Worm (Caenorhabditis elegans) whole organism, midembryonic: Measurements from ENCODE around the gene C25E10.10.

Experiments
- T22C8.4 ChIP-seq: fragments of 200-800 bp; sonication (Bioruptor generic); IDR thresholded peaks from 2 replicates; pipeline ENCODE4 v1.3.6; 2022; ENCODE audit warnings: missing genetic modification characterization, missing compliant biosample characterization
- cog-1 ChIP-seq: sonication (generic microtip); optimal IDR thresholded peaks from 2 replicates; lab custom pipeline; 2016; ENCODE audit warnings: missing genetic modification characterization, missing compliant biosample characterization
- flt-1 ChIP-seq: fragments of 200-800 bp; sonication (Bioruptor generic); IDR thresholded peaks from 2 replicates; pipeline ENCODE4 v1.3.6; 2022; ENCODE audit warnings: missing genetic modification characterization, missing compliant biosample characterization
- klf-2 ChIP-seq: fragments of 200-800 bp; sonication (Bioruptor generic); conservative IDR thresholded peaks from 2 replicates; pipeline ENCODE4 v1.3.6; 2022; ENCODE audit warnings: missing genetic modification reagents, missing genetic modification characterization, missing compliant biosample characterization
- med-1 ChIP-seq: sonication (generic microtip); optimal IDR thresholded peaks from 2 replicates; lab custom pipeline; 2017; ENCODE audit warnings: missing genetic modification characterization, mild to moderate bottlenecking, missing compliant biosample characterization, antibody characterized with exemption, missing genetic modification reagents; ENCODE audit not compliant: insufficient read depth
- ref-1 ChIP-seq: fragments of 200-800 bp; sonication (Bioruptor generic); conservative IDR thresholded peaks from 2 replicates; pipeline ENCODE4 v1.3.6; 2022; ENCODE audit warnings: missing genetic modification reagents, missing genetic modification characterization, missing compliant biosample characterization
- tab-1 ChIP-seq: fragments of 200-800 bp; sonication (Bioruptor generic); IDR thresholded peaks from 2 replicates; pipeline ENCODE4 v1.3.6; 2022; ENCODE audit warnings: missing genetic modification characterization, missing compliant biosample characterization
- ztf-23 ChIP-seq: fragments of 200-800 bp; sonication (Bioruptor generic); IDR thresholded peaks from 2 replicates; pipeline ENCODE4 v1.3.6; 2022; ENCODE audit warnings: missing genetic modification reagents, missing genetic modification characterization, missing compliant biosample characterization
- ztf-29 ChIP-seq: fragments of 200-800 bp; sonication (Bioruptor generic); IDR thresholded peaks from 2 replicates; pipeline ENCODE4 v1.3.6; 2022; ENCODE audit warnings: missing genetic modification reagents, missing genetic modification characterization, missing compliant biosample characterization

C25E10.10 gene

ce11 chrV:9090824-9091798 lies 35.0 kb upstream of the C25E10.10 start:
- 0 out of 2 replicates have a peak, but pooled peaks have one; percentile 8 for TF ChIP-seq tab-1 (GFP tag; lab: Robert Waterston, UW)

ce11 chrV:9088758-9089157 lies 32.6 kb upstream of the C25E10.10 start:
- peak; percentile 42; the same call in 1 of the 2 replicates for TF ChIP-seq flt-1 (GFP tag; lab: Robert Waterston, UW)
- 0 out of 2 replicates have a peak, but pooled peaks have one; percentile 7 for TF ChIP-seq ztf-23
- no peak for TF ChIP-seq klf-2 (GFP tag; lab: Robert Waterston, UW)

DNA sequence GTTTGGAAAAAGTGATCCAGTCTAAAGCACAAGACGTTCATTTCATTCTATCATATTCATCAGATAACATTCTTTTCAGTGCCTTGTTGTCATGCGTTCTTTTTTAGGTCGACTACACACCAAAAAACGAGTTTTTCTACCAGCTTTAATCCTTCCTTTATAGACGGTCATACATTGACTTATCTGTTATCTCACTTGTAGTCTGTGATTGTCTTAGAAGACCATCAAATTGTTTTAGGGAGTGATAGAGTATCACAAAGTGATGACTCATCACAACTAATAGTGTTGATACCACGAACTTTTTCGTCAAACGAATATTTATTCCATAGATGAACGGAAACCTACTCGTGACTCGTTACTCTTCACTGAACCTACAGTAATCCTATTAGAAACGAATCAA lies 29.7 kb upstream of the C25E10.10 start:
- TF ChIP-seq med-1 (GFP tag; lab: Kevin White, UChicago): no peak
- no peak for TF ChIP-seq klf-2 (GFP tag; lab: Robert Waterston, UW)
- TF ChIP-seq ztf-23: no peak
- TF ChIP-seq T22C8.4: no peak

DNA sequence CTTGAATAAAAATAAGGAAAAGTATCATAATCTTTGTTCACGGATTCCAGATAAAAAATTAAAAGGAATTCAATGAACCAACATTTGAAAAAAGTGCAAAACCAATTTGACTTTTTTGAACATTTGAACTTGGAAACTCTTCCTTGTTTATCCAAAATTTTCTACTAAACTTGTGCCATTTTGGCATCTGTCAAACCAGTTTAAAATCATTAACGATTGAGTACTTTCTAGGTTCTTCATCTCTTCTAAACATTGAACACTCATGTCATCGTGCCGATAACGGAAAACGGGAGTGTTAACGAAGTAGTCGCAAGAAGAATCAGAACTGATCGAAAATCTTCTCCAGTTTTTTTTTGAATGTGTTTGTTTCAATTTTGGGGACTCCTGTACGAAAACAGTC lies 28.1 kb upstream of the C25E10.10 start:
- no peak for TF ChIP-seq ztf-23
- TF ChIP-seq cog-1 (tag; lab: Kevin White, UChicago): no peak
- TF ChIP-seq ztf-29 (GFP tag; lab: Robert Waterston, UW): no peak
- no peak for TF ChIP-seq flt-1 (GFP tag; lab: Robert Waterston, UW)
- no peak for TF ChIP-seq med-1 (GFP tag; lab: Kevin White, UChicago)
- TF ChIP-seq klf-2 (GFP tag; lab: Robert Waterston, UW): no peak
- no peak for TF ChIP-seq tab-1 (GFP tag; lab: Robert Waterston, UW)
- no peak for TF ChIP-seq ref-1 (GFP tag; lab: Robert Waterston, UW)
- TF ChIP-seq T22C8.4: no peak

- TF ChIP-seq tab-1 (GFP tag; lab: Robert Waterston, UW): no peak
- no peak for TF ChIP-seq flt-1 (GFP tag; lab: Robert Waterston, UW)
- no peak for TF ChIP-seq cog-1 (tag; lab: Kevin White, UChicago)
- no peak for TF ChIP-seq med-1 (GFP tag; lab: Kevin White, UChicago)
- TF ChIP-seq klf-2 (GFP tag; lab: Robert Waterston, UW): no peak
- no peak for TF ChIP-seq T22C8.4
- no peak for TF ChIP-seq ztf-23
Measured at ce11 chrV:9082350-9082749, 26.2 kb upstream of the C25E10.10 start.

- TF ChIP-seq med-1 (GFP tag; lab: Kevin White, UChicago) (no peak), tab-1 (GFP tag; lab: Robert Waterston, UW) (no peak), flt-1 (GFP tag; lab: Robert Waterston, UW) (no peak), ztf-29 (GFP tag; lab: Robert Waterston, UW) (no peak), T22C8.4 (no peak), cog-1 (tag; lab: Kevin White, UChicago) (no peak), ztf-23 (no peak), klf-2 (GFP tag; lab: Robert Waterston, UW) (no peak), ref-1 (GFP tag; lab: Robert Waterston, UW) (no peak)
Measured at ce11 chrV:9081410-9081809, 25.3 kb upstream of the C25E10.10 start.

ce11 chrV:9079965-9080432 lies 23.8 kb upstream of the C25E10.10 start:
- TF ChIP-seq flt-1 (GFP tag; lab: Robert Waterston, UW): no peak
- TF ChIP-seq klf-2 (GFP tag; lab: Robert Waterston, UW): no peak
- TF ChIP-seq cog-1 (tag; lab: Kevin White, UChicago): no peak
- no peak for TF ChIP-seq ztf-29 (GFP tag; lab: Robert Waterston, UW)
- TF ChIP-seq T22C8.4: no peak
- TF ChIP-seq ref-1 (GFP tag; lab: Robert Waterston, UW): no peak
- TF ChIP-seq tab-1 (GFP tag; lab: Robert Waterston, UW): no peak
- TF ChIP-seq ztf-23: no peak
- TF ChIP-seq med-1 (GFP tag; lab: Kevin White, UChicago): no peak

ce11 chrV:9078815-9079525 lies 22.8 kb upstream of the C25E10.10 start:
- no peak for TF ChIP-seq ztf-23
- no peak for TF ChIP-seq flt-1 (GFP tag; lab: Robert Waterston, UW)
- TF ChIP-seq T22C8.4: no peak
- no peak for TF ChIP-seq cog-1 (tag; lab: Kevin White, UChicago)
- no peak for TF ChIP-seq klf-2 (GFP tag; lab: Robert Waterston, UW)
- no peak for TF ChIP-seq tab-1 (GFP tag; lab: Robert Waterston, UW)
- TF ChIP-seq ref-1 (GFP tag; lab: Robert Waterston, UW): no peak
- TF ChIP-seq med-1 (GFP tag; lab: Kevin White, UChicago): no peak
- TF ChIP-seq ztf-29 (GFP tag; lab: Robert Waterston, UW): no peak

- TF ChIP-seq T22C8.4 (no peak), med-1 (GFP tag; lab: Kevin White, UChicago) (no peak), cog-1 (tag; lab: Kevin White, UChicago) (no peak), ref-1 (GFP tag; lab: Robert Waterston, UW) (no peak), ztf-29 (GFP tag; lab: Robert Waterston, UW) (no peak), tab-1 (GFP tag; lab: Robert Waterston, UW) (no peak), klf-2 (GFP tag; lab: Robert Waterston, UW) (no peak), ztf-23 (no peak), flt-1 (GFP tag; lab: Robert Waterston, UW) (no peak)
Measured at ce11 chrV:9078067-9078581, 22.0 kb upstream of the C25E10.10 start.
